Worm (Caenorhabditis elegans) whole organism, midembryonic: ENCODE data around the gene Y54F10BM.22.

Experiments used
- T22C8.4 ChIP-seq: fragments of 200-800 bp; sonication (Bioruptor generic); IDR thresholded peaks from 2 replicates; pipeline ENCODE4 v1.3.6; 2022; ENCODE audit warnings: missing genetic modification characterization, missing compliant biosample characterization
- cog-1 ChIP-seq: sonication (generic microtip); optimal IDR thresholded peaks from 2 replicates; lab custom pipeline; 2016; ENCODE audit warnings: missing genetic modification characterization, missing compliant biosample characterization
- flt-1 ChIP-seq: fragments of 200-800 bp; sonication (Bioruptor generic); IDR thresholded peaks from 2 replicates; pipeline ENCODE4 v1.3.6; 2022; ENCODE audit warnings: missing genetic modification characterization, missing compliant biosample characterization
- klf-2 ChIP-seq: fragments of 200-800 bp; sonication (Bioruptor generic); conservative IDR thresholded peaks from 2 replicates; pipeline ENCODE4 v1.3.6; 2022; ENCODE audit warnings: missing genetic modification reagents, missing genetic modification characterization, missing compliant biosample characterization
- med-1 ChIP-seq: sonication (generic microtip); optimal IDR thresholded peaks from 2 replicates; lab custom pipeline; 2017; ENCODE audit warnings: missing genetic modification characterization, mild to moderate bottlenecking, missing compliant biosample characterization, antibody characterized with exemption, missing genetic modification reagents; ENCODE audit not compliant: insufficient read depth
- ref-1 ChIP-seq: fragments of 200-800 bp; sonication (Bioruptor generic); conservative IDR thresholded peaks from 2 replicates; pipeline ENCODE4 v1.3.6; 2022; ENCODE audit warnings: missing genetic modification reagents, missing genetic modification characterization, missing compliant biosample characterization
- tab-1 ChIP-seq: fragments of 200-800 bp; sonication (Bioruptor generic); IDR thresholded peaks from 2 replicates; pipeline ENCODE4 v1.3.6; 2022; ENCODE audit warnings: missing genetic modification characterization, missing compliant biosample characterization
- ztf-23 ChIP-seq: fragments of 200-800 bp; sonication (Bioruptor generic); IDR thresholded peaks from 2 replicates; pipeline ENCODE4 v1.3.6; 2022; ENCODE audit warnings: missing genetic modification reagents, missing genetic modification characterization, missing compliant biosample characterization
- ztf-29 ChIP-seq: fragments of 200-800 bp; sonication (Bioruptor generic); IDR thresholded peaks from 2 replicates; pipeline ENCODE4 v1.3.6; 2022; ENCODE audit warnings: missing genetic modification reagents, missing genetic modification characterization, missing compliant biosample characterization

Gene Y54F10BM.22

ce11 chrIII:2308026-2308425 is 27.3 kb downstream of the Y54F10BM.22 start, which contains the start of the genes fbxa-1 and Y54F10BM.20:
Gene fbxa-1 (minus strand): TSS chrIII:2308126.
Gene Y54F10BM.20 (plus strand): TSS chrIII:2308256.
- no peak for TF ChIP-seq ref-1 (GFP tag; lab: Robert Waterston, UW)
- TF ChIP-seq cog-1 (tag; lab: Kevin White, UChicago) = no peak
- no peak for TF ChIP-seq med-1 (GFP tag; lab: Kevin White, UChicago)
- TF ChIP-seq ztf-29 (GFP tag; lab: Robert Waterston, UW) = no peak
- TF ChIP-seq tab-1 (GFP tag; lab: Robert Waterston, UW) = no peak
- no peak for TF ChIP-seq T22C8.4 (GFP tag; lab: Robert Waterston, UW)
- TF ChIP-seq klf-2 = no peak
- no peak for TF ChIP-seq ztf-23
- TF ChIP-seq flt-1 (GFP tag; lab: Robert Waterston, UW) = no peak

- TF ChIP-seq cog-1 (tag; lab: Kevin White, UChicago) (no peak), flt-1 (GFP tag; lab: Robert Waterston, UW) (no peak), med-1 (GFP tag; lab: Kevin White, UChicago) (no peak)
These were observed 30.3 kb downstream of the Y54F10BM.22 start for ce11 chrIII:2310996-2311395.

ce11 chrIII:2313985-2314494 is 33.3 kb downstream of the Y54F10BM.22 start, which contains the start of the genes fbxa-66 and iffb-1:
Gene fbxa-66 (minus strand): TSS chrIII:2314035.
Gene iffb-1 (plus strand): TSS chrIII:2314436.
- TF ChIP-seq cog-1 (tag; lab: Kevin White, UChicago) (no peak), klf-2 (no peak), tab-1 (GFP tag; lab: Robert Waterston, UW) (no peak), ztf-29 (GFP tag; lab: Robert Waterston, UW) (no peak), med-1 (GFP tag; lab: Kevin White, UChicago) (no peak), ztf-23 (no peak), ref-1 (GFP tag; lab: Robert Waterston, UW) (no peak), T22C8.4 (GFP tag; lab: Robert Waterston, UW) (no peak)

DNA sequence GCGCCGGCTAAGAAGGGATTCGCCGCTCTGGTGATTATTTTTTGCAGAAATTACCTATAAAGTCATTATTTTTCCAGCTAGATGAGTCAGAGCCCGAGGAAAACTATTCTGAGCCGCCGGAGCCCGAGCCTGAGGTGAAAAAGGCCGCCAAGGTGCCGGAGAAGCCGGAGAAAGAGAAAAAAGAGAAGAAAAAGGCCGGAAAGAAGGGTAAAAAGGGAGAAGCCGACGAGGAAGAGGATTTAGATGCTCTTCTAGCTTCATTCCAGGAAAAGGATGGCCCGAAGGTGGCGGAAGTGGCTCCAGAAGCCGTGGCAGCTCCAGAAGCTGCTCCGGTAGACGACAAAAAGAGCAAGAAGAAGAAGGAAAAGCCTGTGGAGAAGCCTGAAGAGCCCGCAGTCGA is 34.0 kb downstream of the Y54F10BM.22 start:
- no peak for TF ChIP-seq ztf-29 (GFP tag; lab: Robert Waterston, UW)
- 0 out of 2 replicates have a peak, but pooled peaks have one; percentile 5 for TF ChIP-seq tab-1 (GFP tag; lab: Robert Waterston, UW)

ce11 chrIII:2316439-2316838 is 35.7 kb downstream of the Y54F10BM.22 start:
- TF ChIP-seq med-1 (GFP tag; lab: Kevin White, UChicago) (no peak), ztf-29 (GFP tag; lab: Robert Waterston, UW) (no peak), ref-1 (GFP tag; lab: Robert Waterston, UW) (no peak), tab-1 (GFP tag; lab: Robert Waterston, UW) (no peak), klf-2 (no peak), flt-1 (GFP tag; lab: Robert Waterston, UW) (no peak), ztf-23 (no peak), cog-1 (tag; lab: Kevin White, UChicago) (no peak), T22C8.4 (GFP tag; lab: Robert Waterston, UW) (no peak)

- TF ChIP-seq ref-1 (GFP tag; lab: Robert Waterston, UW) (no peak), ztf-29 (GFP tag; lab: Robert Waterston, UW) (no peak), ztf-23 (no peak), T22C8.4 (GFP tag; lab: Robert Waterston, UW) (no peak), tab-1 (GFP tag; lab: Robert Waterston, UW) (no peak), klf-2 (no peak), cog-1 (tag; lab: Kevin White, UChicago) (no peak), flt-1 (GFP tag; lab: Robert Waterston, UW) (no peak), med-1 (GFP tag; lab: Kevin White, UChicago) (no peak)
These were observed 44.0 kb downstream of the Y54F10BM.22 start for ce11 chrIII:2324703-2325102.

DNA sequence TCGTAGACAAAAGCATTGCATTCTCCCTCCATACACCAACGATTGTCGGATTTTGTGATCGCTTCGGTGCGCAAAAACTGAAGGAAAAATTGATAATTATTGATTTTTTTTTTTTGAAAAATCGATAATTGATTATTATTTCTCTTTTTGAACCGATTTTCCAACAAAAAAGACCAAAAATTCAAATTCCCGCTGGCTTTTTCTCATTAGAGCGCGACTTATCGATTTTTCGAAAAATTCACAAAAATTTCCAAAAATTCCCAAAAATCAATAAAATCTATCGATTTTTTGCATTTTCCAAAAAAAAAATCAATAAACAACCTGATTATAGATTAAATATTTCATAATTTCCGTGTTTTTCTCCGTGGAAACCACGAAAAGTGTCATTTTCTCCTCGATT is 47.9 kb downstream of the Y54F10BM.22 start:
- TF ChIP-seq ztf-29 (GFP tag; lab: Robert Waterston, UW) (no peak), klf-2 (no peak), T22C8.4 (GFP tag; lab: Robert Waterston, UW) (peak; percentile 78), flt-1 (GFP tag; lab: Robert Waterston, UW) (no peak), ref-1 (GFP tag; lab: Robert Waterston, UW) (no peak), ztf-23 (no peak), cog-1 (tag; lab: Kevin White, UChicago) (no peak), med-1 (GFP tag; lab: Kevin White, UChicago) (no peak)

ce11 chrIII:2329336-2329735 is 48.6 kb downstream of the Y54F10BM.22 start, which contains the start of gene Y54F10BM.12:
Gene Y54F10BM.12 (minus strand): TSS chrIII:2329679.
- no peak for TF ChIP-seq ztf-23
- TF ChIP-seq ztf-29 (GFP tag; lab: Robert Waterston, UW) = no peak
- TF ChIP-seq flt-1 (GFP tag; lab: Robert Waterston, UW) = no peak
- TF ChIP-seq klf-2 = no peak
- no peak for TF ChIP-seq tab-1 (GFP tag; lab: Robert Waterston, UW)

- no peak for TF ChIP-seq ztf-23
- TF ChIP-seq ref-1 (GFP tag; lab: Robert Waterston, UW) = no peak
- no peak for TF ChIP-seq ztf-29 (GFP tag; lab: Robert Waterston, UW)
- no peak for TF ChIP-seq flt-1 (GFP tag; lab: Robert Waterston, UW)
- TF ChIP-seq T22C8.4 (GFP tag; lab: Robert Waterston, UW) = no peak
These were observed 49.7 kb downstream of the Y54F10BM.22 start for ce11 chrIII:2330389-2330788.

ce11 chrIII:2331033-2331625 is 50.4 kb downstream of the Y54F10BM.22 start, which contains the start of the genes Y54F10BM.13 and ppm-1.D:
Gene Y54F10BM.13 (minus strand): TSS chrIII:2331083.
Gene ppm-1.D (plus strand): TSS chrIII:2331572.
- TF ChIP-seq T22C8.4 (GFP tag; lab: Robert Waterston, UW) = no peak
- TF ChIP-seq ztf-23 = no peak
- no peak for TF ChIP-seq tab-1 (GFP tag; lab: Robert Waterston, UW)
- TF ChIP-seq flt-1 (GFP tag; lab: Robert Waterston, UW) = no peak
- TF ChIP-seq med-1 (GFP tag; lab: Kevin White, UChicago) = no peak
- no peak for TF ChIP-seq cog-1 (tag; lab: Kevin White, UChicago)
- TF ChIP-seq ref-1 (GFP tag; lab: Robert Waterston, UW) = no peak
- no peak for TF ChIP-seq ztf-29 (GFP tag; lab: Robert Waterston, UW)
